Worm (Caenorhabditis elegans) whole organism, L4 larva: ENCODE data around the gene F55G1.7.

ENCODE experiments used
- F49E8.2 ChIP-seq: sonication (generic microtip); optimal IDR thresholded peaks from 2 replicates; lab custom pipeline; 2016; ENCODE audit warnings: missing compliant biosample characterization, mild to moderate bottlenecking, missing genetic modification characterization, borderline replicate concordance
- R02D3.7 ChIP-seq: fragments of 150-350 bp; sonication (generic microtip); optimal IDR thresholded peaks from 3 replicates; lab custom pipeline; 2014; ENCODE audit warnings: missing biosample characterization, missing genetic modification characterization
- T20F7.1 ChIP-seq: fragments of 200-800 bp; sonication (Bioruptor generic); optimal IDR thresholded peaks from 2 replicates; lab custom pipeline; 2018; ENCODE audit warnings: mild to moderate bottlenecking, missing genetic modification characterization, missing compliant biosample characterization
- Y48G9A.11 ChIP-seq: fragments of 200-800 bp; sonication (Bioruptor generic); IDR thresholded peaks from 2 replicates; pipeline ENCODE4 v1.3.6; 2022; ENCODE audit warnings: missing genetic modification reagents, missing genetic modification characterization, missing compliant biosample characterization
- ZK337.2 ChIP-seq: fragments of 200-800 bp; sonication (Bioruptor generic); IDR thresholded peaks from 2 replicates; pipeline ENCODE4 v1.3.6; 2022; ENCODE audit warnings: missing genetic modification reagents, missing genetic modification characterization, missing compliant biosample characterization
- ZK546.5 ChIP-seq, 2 experiments: sonication (generic microtip); optimal IDR thresholded peaks; 2 replicates each; lab custom pipeline; 2017; ENCODE audit warnings: missing biosample characterization in 2 of 2, missing genetic modification characterization in 2 of 2
- aha-1 ChIP-seq: fragments of 150-350 bp; peaks from one replicate; lab custom pipeline; 2014; ENCODE audit warnings: missing biosample characterization, missing genetic modification characterization
- ama-1 ChIP-seq: fragments of 150-350 bp; optimal IDR thresholded peaks from 2 replicates; lab custom pipeline; 2014; ENCODE audit warnings: inconsistent platforms, mixed read lengths
- ceh-32 ChIP-seq: sonication (generic microtip); optimal IDR thresholded peaks from 2 replicates; lab custom pipeline; 2016; ENCODE audit warnings: mild to moderate bottlenecking, missing genetic modification characterization, missing compliant biosample characterization; ENCODE audit not compliant: poor library complexity
- ceh-44 ChIP-seq: fragments of 200-800 bp; sonication (Bioruptor generic); IDR thresholded peaks from 2 replicates; pipeline ENCODE4 v1.3.6; 2022; ENCODE audit warnings: missing genetic modification reagents, missing genetic modification characterization, missing compliant biosample characterization
- ces-1 ChIP-seq: fragments of 150-350 bp; sonication (generic microtip); optimal IDR thresholded peaks from 4 replicates; lab custom pipeline; 2014; ENCODE audit warnings: missing biosample characterization, missing genetic modification reagents, missing genetic modification characterization
- daf-8 ChIP-seq: fragments of 200-800 bp; sonication (Bioruptor generic); IDR thresholded peaks from 2 replicates; pipeline ENCODE4 v1.3.6; 2022; ENCODE audit warnings: missing genetic modification characterization, missing compliant biosample characterization
- dmd-6 ChIP-seq: fragments of 200-800 bp; sonication (Bioruptor generic); IDR thresholded peaks from 2 replicates; pipeline ENCODE4 v1.3.6; 2022; ENCODE audit warnings: missing genetic modification reagents, missing genetic modification characterization, missing compliant biosample characterization
- dmd-8 ChIP-seq: fragments of 200-800 bp; sonication (Bioruptor generic); IDR thresholded peaks from 2 replicates; pipeline ENCODE4 v1.3.6; 2022; ENCODE audit warnings: missing genetic modification characterization, missing compliant biosample characterization
- dmd-9 ChIP-seq: fragments of 200-800 bp; sonication (Bioruptor generic); IDR thresholded peaks from 2 replicates; pipeline ENCODE4 v1.3.6; 2022; ENCODE audit warnings: missing genetic modification reagents, missing genetic modification characterization, missing compliant biosample characterization
- duxl-1 ChIP-seq: sonication (generic microtip); optimal IDR thresholded peaks from 2 replicates; lab custom pipeline; 2016; ENCODE audit warnings: mild to moderate bottlenecking, missing genetic modification characterization, moderate library complexity, missing compliant biosample characterization; ENCODE audit not compliant: poor library complexity
- dve-1 ChIP-seq: sonication (generic microtip); optimal IDR thresholded peaks from 2 replicates; lab custom pipeline; 2017; ENCODE audit warnings: antibody characterized with exemption, mild to moderate bottlenecking, missing genetic modification characterization, missing compliant biosample characterization; ENCODE audit not compliant: insufficient read depth
- egl-27 ChIP-seq: sonication (generic microtip); optimal IDR thresholded peaks from 3 replicates; lab custom pipeline; 2017; ENCODE audit warnings: missing biosample characterization, missing genetic modification reagents, missing genetic modification characterization
- gei-8 ChIP-seq: fragments of 200-800 bp; sonication (Bioruptor generic); optimal IDR thresholded peaks from 2 replicates; lab custom pipeline; 2018; ENCODE audit warnings: mild to moderate bottlenecking, missing genetic modification characterization, missing compliant biosample characterization
- hlh-11 ChIP-seq: fragments of 200-800 bp; sonication (Bioruptor generic); optimal IDR thresholded peaks from 2 replicates; lab custom pipeline; 2018; ENCODE audit warnings: mild to moderate bottlenecking, missing genetic modification characterization, missing compliant biosample characterization
- hlh-30 ChIP-seq: sonication (generic microtip); optimal IDR thresholded peaks from 2 replicates; lab custom pipeline; 2017; ENCODE audit warnings: antibody characterized with exemption, mild to moderate bottlenecking, missing genetic modification characterization, missing compliant biosample characterization; ENCODE audit not compliant: insufficient read depth
- hmg-1.1 ChIP-seq: fragments of 200-800 bp; sonication (Bioruptor generic); IDR thresholded peaks from 2 replicates; pipeline ENCODE4 v1.3.6; 2022; ENCODE audit warnings: missing genetic modification reagents, missing genetic modification characterization, missing compliant biosample characterization
- lin-1 ChIP-seq: fragments of 200-800 bp; sonication (Bioruptor generic); IDR thresholded peaks from 2 replicates; pipeline ENCODE4 v1.3.6; 2022; ENCODE audit warnings: missing genetic modification reagents, missing genetic modification characterization, missing compliant biosample characterization
- lin-13 ChIP-seq: fragments of 150-350 bp; optimal IDR thresholded peaks from 2 replicates; lab custom pipeline; 2014; ENCODE audit warnings: missing biosample characterization, missing genetic modification reagents, missing genetic modification characterization
- lin-15B ChIP-seq: fragments of 150-350 bp; sonication (generic microtip); optimal IDR thresholded peaks from 3 replicates; lab custom pipeline; 2014; ENCODE audit warnings: missing biosample characterization, missing genetic modification characterization
- lsy-2 ChIP-seq, 2 experiments: fragments of 150-350 bp in 1 of 2; sonication (generic microtip) in 1 of 2; optimal IDR thresholded peaks; 2 replicates each; lab custom pipeline; 2014 to 2017; ENCODE audit warnings: missing biosample characterization in 2 of 2, missing genetic modification characterization in 2 of 2
- madf-9 ChIP-seq: fragments of 200-800 bp; sonication (Bioruptor generic); conservative IDR thresholded peaks from 2 replicates; pipeline ENCODE4 v1.3.6; 2022; ENCODE audit warnings: missing genetic modification reagents, missing genetic modification characterization, missing compliant biosample characterization
- mdl-1 ChIP-seq, 2 experiments: fragments of 150-350 bp in 1 of 2; sonication (generic microtip) in 1 of 2; optimal IDR thresholded peaks; 2 replicates each; lab custom pipeline; 2014 to 2017; ENCODE audit warnings: missing biosample characterization in 2 of 2, missing genetic modification characterization in 2 of 2
- mep-1 ChIP-seq: fragments of 150-350 bp; sonication (generic microtip); optimal IDR thresholded peaks from 3 replicates; lab custom pipeline; 2014; ENCODE audit warnings: missing biosample characterization, missing genetic modification characterization
- mes-2 ChIP-seq: sonication (generic microtip); optimal IDR thresholded peaks from 2 replicates; lab custom pipeline; 2016; ENCODE audit warnings: missing genotype, mild to moderate bottlenecking, missing genetic modification characterization, missing compliant biosample characterization; ENCODE audit not compliant: poor library complexity, severe bottlenecking
- nhr-28 ChIP-seq: fragments of 150-350 bp; optimal IDR thresholded peaks from 2 replicates; lab custom pipeline; 2014; ENCODE audit warnings: missing biosample characterization, missing genetic modification characterization
- nhr-41 ChIP-seq: fragments of 200-800 bp; sonication (Bioruptor generic); IDR thresholded peaks from 2 replicates; pipeline ENCODE4 v1.3.6; 2022; ENCODE audit warnings: missing genetic modification reagents, missing genetic modification characterization, missing compliant biosample characterization
- nhr-48 ChIP-seq: sonication (generic microtip); optimal IDR thresholded peaks from 2 replicates; lab custom pipeline; 2016; ENCODE audit warnings: mild to moderate bottlenecking, missing genetic modification characterization, missing compliant biosample characterization
- nhr-77 ChIP-seq: fragments of 150-350 bp; optimal IDR thresholded peaks from 2 replicates; lab custom pipeline; 2014; ENCODE audit warnings: missing biosample characterization, missing genetic modification characterization
- pha-4 ChIP-seq, 2 experiments: fragments of 150-350 bp in 1 of 2; fragments of 200-800 bp in 1 of 2; sonication (Bioruptor generic) in 1 of 2; IDR thresholded peaks in 1 of 2; optimal IDR thresholded peaks in 1 of 2; 2 replicates each; pipeline versions ENCODE4 v1.3.6 to Lab custom; 2014 to 2022; ENCODE audit warnings: missing genetic modification characterization in 2 of 2, missing genetic modification reagents in 2 of 2, missing biosample characterization in 1 of 2, missing compliant biosample characterization in 1 of 2
- rbr-2 ChIP-seq: sonication (generic microtip); optimal IDR thresholded peaks from 2 replicates; lab custom pipeline; 2016; ENCODE audit warnings: missing genotype, missing genetic modification characterization, missing compliant biosample characterization
- snpc-1.2 ChIP-seq: fragments of 200-800 bp; sonication (Bioruptor generic); IDR thresholded peaks from 2 replicates; pipeline ENCODE4 v1.3.6; 2022; ENCODE audit warnings: missing genetic modification reagents, missing genetic modification characterization, missing compliant biosample characterization
- snpc-4 ChIP-seq: fragments of 150-350 bp; optimal IDR thresholded peaks from 2 replicates; lab custom pipeline; 2014; ENCODE audit warnings: missing biosample characterization, missing genetic modification characterization
- spr-3 ChIP-seq: fragments of 200-800 bp; sonication (Bioruptor generic); optimal IDR thresholded peaks from 2 replicates; lab custom pipeline; 2018; ENCODE audit warnings: mild to moderate bottlenecking, missing genetic modification characterization, missing compliant biosample characterization
- unc-62 ChIP-seq, 3 experiments: fragments of 150-350 bp in 1 of 3; sonication (generic microtip); optimal IDR thresholded peaks in 2 of 3; peaks in 1 of 3; 1 replicate in 1 of 3; 2 replicates in 2 of 3; lab custom pipeline; 2014 to 2017; ENCODE audit warnings: missing biosample characterization in 3 of 3, missing genetic modification characterization in 3 of 3, missing genetic modification reagents in 3 of 3, missing genotype in 1 of 3
- zag-1 ChIP-seq: fragments of 150-350 bp; optimal IDR thresholded peaks from 2 replicates; lab custom pipeline; 2014; ENCODE audit warnings: missing biosample characterization, missing genetic modification characterization
- zfp-2 ChIP-seq: sonication (generic microtip); optimal IDR thresholded peaks from 2 replicates; lab custom pipeline; 2016; ENCODE audit warnings: mild to moderate bottlenecking, missing genetic modification characterization, missing compliant biosample characterization

Gene F55G1.7

ce11 chrIV:7469782-7470413, at the start of gene F55G1.7:
Gene F55G1.7 (minus strand): TSS chrIV:7469832.
- no peak for TF ChIP-seq F49E8.2 (tag; lab: Kevin White, UChicago)
- TF ChIP-seq nhr-28 (tag; lab: Kevin White, UChicago): peak; percentile 12
- peak in 1 of 2 experiments; percentile 85 for TF ChIP-seq unc-62 (GFP tag; optimal IDR thresholded peaks at IDR 0.05 in 1 of 2; lab: Kevin White, UChicago)
- TF ChIP-seq unc-62 (tag; optimal IDR thresholded peaks at IDR 0.05; lab: Kevin White, UChicago): no peak
- peak in 1 of 2 experiments; percentile 12 for TF ChIP-seq mdl-1 (tag; optimal IDR thresholded peaks at IDR 0.05; lab: Kevin White, UChicago)
- TF ChIP-seq dmd-6 (GFP tag; lab: Robert Waterston, UW): peak; percentile 40
- no peak for TF ChIP-seq madf-9 (GFP tag; lab: Robert Waterston, UW)

- TF ChIP-seq snpc-4 (tag; lab: Kevin White, UChicago) (no peak), aha-1 (peak; percentile 66), nhr-41 (GFP tag; lab: Robert Waterston, UW) (no peak), hmg-1.1 (GFP tag; lab: Robert Waterston, UW) (no peak), ZK337.2 (GFP tag; lab: Robert Waterston, UW) (no peak), rbr-2 (no peak), hlh-30 (no peak), unc-62 (GFP tag; optimal IDR thresholded peaks at IDR 0.05 in 1 of 2; lab: Kevin White, UChicago) (peak in 1 of 2 experiments; percentile 7), unc-62 (tag; optimal IDR thresholded peaks at IDR 0.05; lab: Kevin White, UChicago) (no peak)
- TF ChIP-seq, all 104 proteins: peak for 2
Measured at ce11 chrIV:7516167-7516566, 46.5 kb upstream of the F55G1.7 start, which contains the start of the genes R05G6.9 and R05G6.3. Gene R05G6.9 (minus strand): TSS chrIV:7516267. Gene R05G6.3 (plus strand): TSS chrIV:7516552.

- TF ChIP-seq lin-1 (GFP tag; lab: Robert Waterston, UW) (no peak), hmg-1.1 (GFP tag; lab: Robert Waterston, UW) (no peak), R02D3.7 (tag; lab: Kevin White, UChicago) (peak; percentile 66), lin-13 (GFP tag; lab: Kevin White, UChicago) (no peak), rbr-2 (peak; percentile 30), mdl-1 (tag; optimal IDR thresholded peaks at IDR 0.05; lab: Kevin White, UChicago) (no peak), dmd-9 (GFP tag; lab: Robert Waterston, UW) (no peak), Y48G9A.11 (GFP tag; lab: Robert Waterston, UW) (peak; percentile 91), spr-3 (no peak), mes-2 (tag; lab: Kevin White, UChicago) (peak; percentile 5), mep-1 (tag; lab: Kevin White, UChicago) (no peak), lin-15B (tag; lab: Kevin White, UChicago) (no peak), nhr-48 (tag; lab: Kevin White, UChicago) (no peak), ceh-32 (tag; lab: Kevin White, UChicago) (no peak), pha-4 (GFP tag; IDR thresholded peaks at IDR 0.05; lab: Robert Waterston, UW) (no peak), pha-4 (tag; optimal IDR thresholded peaks at IDR 0.05; lab: Kevin White, UChicago) (peak; percentile 7), ces-1 (GFP tag; lab: Kevin White, UChicago) (no peak), madf-9 (GFP tag; lab: Robert Waterston, UW) (no peak), lsy-2 (tag; optimal IDR thresholded peaks at IDR 0.05; lab: Kevin White, UChicago) (peak in 1 of 2 experiments; percentile 54), hlh-11 (tag; lab: Kevin White, UChicago) (no peak), duxl-1 (no peak), snpc-1.2 (GFP tag; lab: Robert Waterston, UW) (no peak), dmd-8 (GFP tag; lab: Robert Waterston, UW) (no peak), T20F7.1 (peak; percentile 96), nhr-28 (tag; lab: Kevin White, UChicago) (no peak), ZK546.5 (tag; optimal IDR thresholded peaks at IDR 0.05; lab: Kevin White, UChicago) (no peak), dve-1 (peak; percentile 41), zfp-2 (tag; lab: Kevin White, UChicago) (no peak), nhr-77 (no peak), zag-1 (tag; lab: Kevin White, UChicago) (no peak), daf-8 (GFP tag; lab: Robert Waterston, UW) (no peak), egl-27 (tag; lab: Kevin White, UChicago) (no peak), ama-1 (no peak), unc-62 (GFP tag; optimal IDR thresholded peaks at IDR 0.05 in 1 of 2; lab: Kevin White, UChicago) (no peak), unc-62 (tag; optimal IDR thresholded peaks at IDR 0.05; lab: Kevin White, UChicago) (no peak), gei-8 (GFP tag; lab: Kevin White, UChicago) (no peak), aha-1 (no peak), ceh-44 (GFP tag; lab: Robert Waterston, UW) (no peak)
Measured at ce11 chrIV:7512617-7513233, 43.1 kb upstream of the F55G1.7 start, which contains the start of the genes plc-4 and R05G6.4. Gene plc-4 (minus strand): TSS chrIV:7512667. Gene R05G6.4 (plus strand): TSS chrIV:7513233.
